Fruit fly (Drosophila melanogaster) whole organism, wandering third instar larva: ENCODE results near the gene CG16820.

Experiments used
- CG32264 ChIP-seq: fragments of 200-800 bp; sonication (Bioruptor generic); optimal IDR thresholded peaks from 2 replicates; lab custom pipeline; 2016; ENCODE audit warnings: missing biosample characterization, missing genetic modification characterization
- CG9705 ChIP-seq: fragments of 200-800 bp; sonication (Bioruptor generic); optimal IDR thresholded peaks from 2 replicates; lab custom pipeline; 2018; ENCODE audit warnings: missing biosample characterization, mild to moderate bottlenecking, missing genetic modification characterization
- CrebA ChIP-seq: fragments of 200-800 bp; sonication (Bioruptor generic); optimal IDR thresholded peaks from 2 replicates; lab custom pipeline; 2016; ENCODE audit warnings: missing biosample characterization, mild to moderate bottlenecking, missing genetic modification characterization, borderline replicate concordance
- Dfd ChIP-seq: fragments of >200 bp; optimal IDR thresholded peaks from 2 replicates; lab custom pipeline; 2017; ENCODE audit warnings: missing biosample characterization, missing genetic modification characterization
- Dif ChIP-seq: fragments of 200-275, 200-300 bp; sonication (Bioruptor generic); optimal IDR thresholded peaks from 2 replicates; lab custom pipeline; 2018; ENCODE audit warnings: missing biosample characterization, missing genetic modification characterization; ENCODE audit not compliant: partially characterized antibody
- GATAd ChIP-seq: sonication (Bioruptor generic); optimal IDR thresholded peaks from 2 replicates; lab custom pipeline; 2016; ENCODE audit warnings: missing biosample characterization, missing genetic modification characterization
- HLH106 ChIP-seq: fragments of 200-800 bp; optimal IDR thresholded peaks from 3 replicates; lab custom pipeline; 2019; ENCODE audit warnings: missing biosample characterization, mild to moderate bottlenecking, missing genetic modification characterization, moderate library complexity
- Hnf4 ChIP-seq: fragments of 200-800 bp; sonication (Bioruptor generic); optimal IDR thresholded peaks from 2 replicates; lab custom pipeline; 2016; ENCODE audit warnings: missing biosample characterization, mild to moderate bottlenecking, missing genetic modification characterization
- Hr78 ChIP-seq: fragments of >200 bp; optimal IDR thresholded peaks from 2 replicates; lab custom pipeline; 2017; ENCODE audit warnings: missing biosample characterization, missing genetic modification characterization
- Hr83 ChIP-seq: fragments of 200-300 bp; sonication (Bioruptor generic); optimal IDR thresholded peaks from 2 replicates; lab custom pipeline; 2016; ENCODE audit warnings: missing biosample characterization, mild to moderate bottlenecking, missing genetic modification characterization, moderate library complexity; ENCODE audit not compliant: poor library complexity, severe bottlenecking
- Jra ChIP-seq: sonication (Bioruptor generic); optimal IDR thresholded peaks from 2 replicates; lab custom pipeline; 2016; ENCODE audit warnings: missing biosample characterization, missing genetic modification characterization
- Mio ChIP-seq: sonication (Bioruptor generic); optimal IDR thresholded peaks from 2 replicates; lab custom pipeline; 2016; ENCODE audit warnings: missing biosample characterization, missing genetic modification characterization
- Myc ChIP-seq: fragments of >200 bp; optimal IDR thresholded peaks from 2 replicates; lab custom pipeline; 2017
- N ChIP-seq: fragments of >200 bp; optimal IDR thresholded peaks from 2 replicates; lab custom pipeline; 2018; ENCODE audit warnings: missing biosample characterization, missing external identifiers, missing genetic modification characterization
- OdsH ChIP-seq: fragments of 200-800 bp; sonication (Bioruptor generic); optimal IDR thresholded peaks from 2 replicates; lab custom pipeline; 2016; ENCODE audit warnings: missing biosample characterization, mild to moderate bottlenecking, missing genetic modification characterization
- Rel ChIP-seq, 2 experiments: fragments of 200-800 bp; sonication (Bioruptor generic) in 1 of 2; optimal IDR thresholded peaks; 2 replicates in 1 of 2; 3 replicates in 1 of 2; lab custom pipeline; 2016 to 2019; ENCODE audit warnings: mild to moderate bottlenecking in 2 of 2, missing biosample characterization in 2 of 2, missing genetic modification characterization in 2 of 2, moderate library complexity in 1 of 2
- Sp1 ChIP-seq: fragments of 200-800 bp; sonication (Bioruptor generic); optimal IDR thresholded peaks from 3 replicates; lab custom pipeline; 2019; ENCODE audit warnings: missing biosample characterization, mild to moderate bottlenecking, missing genetic modification characterization, moderate library complexity
- Vsx2 ChIP-seq: fragments of 200-300, 225-300 bp; sonication (Bioruptor generic); optimal IDR thresholded peaks from 2 replicates; lab custom pipeline; 2018; ENCODE audit warnings: missing biosample characterization, missing genetic modification characterization; ENCODE audit not compliant: partially characterized antibody
- br ChIP-seq: fragments of 200-800 bp; sonication (Bioruptor generic); optimal IDR thresholded peaks from 2 replicates; lab custom pipeline; 2016; ENCODE audit warnings: missing biosample characterization, missing genetic modification characterization
- brk ChIP-seq: fragments of 200-800 bp; sonication (Bioruptor generic); optimal IDR thresholded peaks from 2 replicates; lab custom pipeline; 2016; ENCODE audit warnings: missing biosample characterization, mild to moderate bottlenecking, missing genetic modification characterization
- dl ChIP-seq, 2 experiments: fragments of 175-275, 200-275 bp in 1 of 2; fragments of 200-275 bp in 1 of 2; sonication (Bioruptor generic); optimal IDR thresholded peaks; lab custom pipeline; 2018; ENCODE audit warnings: mild to moderate bottlenecking in 2 of 2, missing biosample characterization in 2 of 2, missing genetic modification characterization in 2 of 2, moderate library complexity in 2 of 2; ENCODE audit not compliant: partially characterized antibody in 2 of 2, insufficient read depth in 1 of 2
- dmrt93B ChIP-seq: fragments of 200-800 bp; sonication (Bioruptor generic); optimal IDR thresholded peaks from 2 replicates; lab custom pipeline; 2018; ENCODE audit warnings: missing biosample characterization, mild to moderate bottlenecking, missing genetic modification characterization
- dsf ChIP-seq: sonication (Bioruptor generic); optimal IDR thresholded peaks from 2 replicates; lab custom pipeline; 2016; ENCODE audit warnings: missing biosample characterization, missing genetic modification characterization, borderline replicate concordance
- ey ChIP-seq: fragments of 200-800 bp; sonication (Bioruptor generic); optimal IDR thresholded peaks from 2 replicates; lab custom pipeline; 2016; ENCODE audit warnings: missing biosample characterization, missing genetic modification characterization
- foxo ChIP-seq, 2 experiments: fragments of 200-800 bp; sonication (Bioruptor generic); optimal IDR thresholded peaks; 2 replicates in 1 of 2; 3 replicates in 1 of 2; lab custom pipeline; 2016 to 2017; ENCODE audit warnings: missing biosample characterization in 2 of 2, missing genetic modification characterization in 2 of 2
- fru ChIP-seq: fragments of 200-800 bp; sonication (Bioruptor generic); optimal IDR thresholded peaks from 3 replicates; lab custom pipeline; 2016; ENCODE audit warnings: missing biosample characterization, mild to moderate bottlenecking, missing genetic modification characterization
- h ChIP-seq: fragments of 200-800 bp; sonication (Bioruptor generic); optimal IDR thresholded peaks from 3 replicates; lab custom pipeline; 2016; ENCODE audit warnings: missing biosample characterization, mild to moderate bottlenecking, missing genetic modification characterization
- jim ChIP-seq: fragments of 175-275, 200-325 bp; sonication (Bioruptor generic); optimal IDR thresholded peaks from 2 replicates; lab custom pipeline; 2016; ENCODE audit warnings: missing biosample characterization, mild to moderate bottlenecking, missing genetic modification characterization
- lola ChIP-seq: fragments of >200 bp; optimal IDR thresholded peaks from 2 replicates; lab custom pipeline; 2017; ENCODE audit warnings: missing biosample characterization, missing genetic modification characterization
- pan ChIP-seq: fragments of >200 bp; optimal IDR thresholded peaks from 2 replicates; lab custom pipeline; 2017
- psq ChIP-seq: fragments of 200-800 bp; sonication (Bioruptor generic); optimal IDR thresholded peaks from 3 replicates; lab custom pipeline; 2017; ENCODE audit warnings: missing biosample characterization, mild to moderate bottlenecking, missing genetic modification characterization, moderate library complexity
- rgr ChIP-seq: fragments of 200-800 bp; sonication (Bioruptor generic); optimal IDR thresholded peaks from 3 replicates; lab custom pipeline; 2016; ENCODE audit warnings: missing biosample characterization, mild to moderate bottlenecking, missing genetic modification characterization
- sage ChIP-seq: fragments of 200-800 bp; sonication (Bioruptor generic); optimal IDR thresholded peaks from 2 replicates; lab custom pipeline; 2016; ENCODE audit warnings: missing biosample characterization, mild to moderate bottlenecking, missing genetic modification characterization
- sv ChIP-seq: fragments of 200-800 bp; sonication (Bioruptor generic); optimal IDR thresholded peaks from 3 replicates; lab custom pipeline; 2016; ENCODE audit warnings: missing biosample characterization, missing genetic modification characterization
- tai ChIP-seq: sonication (Bioruptor generic); optimal IDR thresholded peaks from 2 replicates; lab custom pipeline; 2016; ENCODE audit warnings: missing biosample characterization, missing genetic modification characterization
- usp ChIP-seq: fragments of >200 bp; optimal IDR thresholded peaks from 2 replicates; lab custom pipeline; 2017; ENCODE audit warnings: missing biosample characterization, missing genetic modification characterization
- woc ChIP-seq: sonication (Bioruptor generic); optimal IDR thresholded peaks from 2 replicates; lab custom pipeline; 2016; ENCODE audit warnings: missing biosample characterization, mild to moderate bottlenecking, missing genetic modification characterization

The CG16820 gene

dm6 chr2L:13205256-13205655 is 40.8 kb upstream of the CG16820 start:
- TF ChIP-seq Sp1 (GFP tag; lab: Kevin White, UChicago): peak; percentile 15
- TF ChIP-seq CrebA (GFP tag; lab: Kevin White, UChicago): no peak
- peak; percentile 21 for TF ChIP-seq fru (GFP tag; lab: Kevin White, UChicago)
- no peak for TF ChIP-seq Dfd (GFP tag; lab: Kevin White, UChicago)
- TF ChIP-seq foxo (GFP tag; optimal IDR thresholded peaks at IDR 0.05; lab: Kevin White, UChicago): peak in 1 of 2 experiments; percentile 4
- TF ChIP-seq Hr83 (GFP tag; lab: Kevin White, UChicago): peak; percentile 58
- no peak for TF ChIP-seq Rel (GFP tag; optimal IDR thresholded peaks at IDR 0.05; lab: Kevin White, UChicago)
- TF ChIP-seq Rel (tag; optimal IDR thresholded peaks at IDR 0.05; lab: Kevin White, UChicago): peak; percentile 9
- no peak for TF ChIP-seq dl (GFP tag; optimal IDR thresholded peaks at IDR 0.05; lab: Kevin White, UChicago; ENCODE audit: insufficient read depth in 1 of 2, partially characterized antibody in 2 of 2)
- TF ChIP-seq br: peak; percentile 52
- TF ChIP-seq Mio (GFP tag; lab: Kevin White, UChicago): no peak
- TF ChIP-seq lola: no peak
- TF ChIP-seq HLH106 (tag; lab: Kevin White, UChicago): peak; percentile 22
- TF ChIP-seq rgr (GFP tag; lab: Kevin White, UChicago): peak; percentile 21
- no peak for TF ChIP-seq ey
- peak; percentile 70 for TF ChIP-seq h (GFP tag; lab: Kevin White, UChicago)
- no peak for TF ChIP-seq Dif
- TF ChIP-seq GATAd (GFP tag; lab: Kevin White, UChicago): no peak
- peak; percentile 21 for TF ChIP-seq OdsH (GFP tag; lab: Kevin White, UChicago)
- TF ChIP-seq Hnf4 (GFP tag; lab: Kevin White, UChicago): no peak

- no peak for TF ChIP-seq Jra (GFP tag; lab: Kevin White, UChicago)
- no peak for TF ChIP-seq HLH106 (tag; lab: Kevin White, UChicago)
- TF ChIP-seq Vsx2 (GFP tag; lab: Kevin White, UChicago): no peak
- no peak for TF ChIP-seq CG9705 (GFP tag; lab: Kevin White, UChicago)
- TF ChIP-seq dmrt93B (GFP tag; lab: Kevin White, UChicago): no peak
- no peak for TF ChIP-seq jim (GFP tag; lab: Kevin White, UChicago)
- no peak for TF ChIP-seq brk (GFP tag; lab: Kevin White, UChicago)
- TF ChIP-seq psq: no peak
- TF ChIP-seq dl (GFP tag; optimal IDR thresholded peaks at IDR 0.05; lab: Kevin White, UChicago; ENCODE audit: insufficient read depth in 1 of 2, partially characterized antibody in 2 of 2): no peak
- no peak for TF ChIP-seq Rel (GFP tag; optimal IDR thresholded peaks at IDR 0.05; lab: Kevin White, UChicago)
- peak; percentile 83 for TF ChIP-seq Rel (tag; optimal IDR thresholded peaks at IDR 0.05; lab: Kevin White, UChicago)
- no peak for TF ChIP-seq foxo (GFP tag; optimal IDR thresholded peaks at IDR 0.05; lab: Kevin White, UChicago)
- no peak for TF ChIP-seq CG32264 (GFP tag; lab: Kevin White, UChicago)
- no peak for TF ChIP-seq lola
- TF ChIP-seq usp (GFP tag; lab: Kevin White, UChicago): no peak
- no peak for TF ChIP-seq Dif
- no peak for TF ChIP-seq pan
- TF ChIP-seq Hr78 (GFP tag; lab: Kevin White, UChicago): no peak
- no peak for TF ChIP-seq N
- TF ChIP-seq sage (GFP tag; lab: Kevin White, UChicago): no peak
- peak; percentile 22 for TF ChIP-seq Hnf4 (GFP tag; lab: Kevin White, UChicago)
- TF ChIP-seq GATAd (GFP tag; lab: Kevin White, UChicago): no peak
- TF ChIP-seq h (GFP tag; lab: Kevin White, UChicago): peak; percentile 42
- no peak for TF ChIP-seq tai (GFP tag; lab: Kevin White, UChicago)
- peak; percentile 0 for TF ChIP-seq Hr83 (GFP tag; lab: Kevin White, UChicago)
- no peak for TF ChIP-seq woc (GFP tag; lab: Kevin White, UChicago)
- no peak for TF ChIP-seq CrebA (GFP tag; lab: Kevin White, UChicago)
- TF ChIP-seq dsf (GFP tag; lab: Kevin White, UChicago): no peak
- no peak for TF ChIP-seq fru (GFP tag; lab: Kevin White, UChicago)
- no peak for TF ChIP-seq Sp1 (GFP tag; lab: Kevin White, UChicago)
- no peak for TF ChIP-seq Myc (lab: Kevin White, UChicago)
- no peak for TF ChIP-seq sv
- peak; percentile 13 for TF ChIP-seq OdsH (GFP tag; lab: Kevin White, UChicago)
- TF ChIP-seq rgr (GFP tag; lab: Kevin White, UChicago): peak; percentile 8
- no peak for TF ChIP-seq ey
- no peak for TF ChIP-seq Dfd (GFP tag; lab: Kevin White, UChicago)
- TF ChIP-seq br: peak; percentile 33
These were observed 39.9 kb upstream of the CG16820 start for dm6 chr2L:13206077-13206668.
